Worm (Caenorhabditis elegans) whole organism, midembryonic: ENCODE measurements around the gene gst-26.

ENCODE experiments used
- klf-2 ChIP-seq: fragments of 200-800 bp; sonication (Bioruptor generic); conservative IDR thresholded peaks from 2 replicates; pipeline ENCODE4 v1.3.6; 2022; ENCODE audit warnings: missing genetic modification reagents, missing genetic modification characterization, missing compliant biosample characterization
- med-1 ChIP-seq: sonication (generic microtip); optimal IDR thresholded peaks from 2 replicates; lab custom pipeline; 2017; ENCODE audit warnings: missing genetic modification characterization, mild to moderate bottlenecking, missing compliant biosample characterization, antibody characterized with exemption, missing genetic modification reagents; ENCODE audit not compliant: insufficient read depth
- ref-1 ChIP-seq: fragments of 200-800 bp; sonication (Bioruptor generic); conservative IDR thresholded peaks from 2 replicates; pipeline ENCODE4 v1.3.6; 2022; ENCODE audit warnings: missing genetic modification reagents, missing genetic modification characterization, missing compliant biosample characterization
- tab-1 ChIP-seq: fragments of 200-800 bp; sonication (Bioruptor generic); IDR thresholded peaks from 2 replicates; pipeline ENCODE4 v1.3.6; 2022; ENCODE audit warnings: missing genetic modification characterization, missing compliant biosample characterization
- ztf-23 ChIP-seq: fragments of 200-800 bp; sonication (Bioruptor generic); IDR thresholded peaks from 2 replicates; pipeline ENCODE4 v1.3.6; 2022; ENCODE audit warnings: missing genetic modification reagents, missing genetic modification characterization, missing compliant biosample characterization
- ztf-29 ChIP-seq: fragments of 200-800 bp; sonication (Bioruptor generic); IDR thresholded peaks from 2 replicates; pipeline ENCODE4 v1.3.6; 2022; ENCODE audit warnings: missing genetic modification reagents, missing genetic modification characterization, missing compliant biosample characterization

DNA sequence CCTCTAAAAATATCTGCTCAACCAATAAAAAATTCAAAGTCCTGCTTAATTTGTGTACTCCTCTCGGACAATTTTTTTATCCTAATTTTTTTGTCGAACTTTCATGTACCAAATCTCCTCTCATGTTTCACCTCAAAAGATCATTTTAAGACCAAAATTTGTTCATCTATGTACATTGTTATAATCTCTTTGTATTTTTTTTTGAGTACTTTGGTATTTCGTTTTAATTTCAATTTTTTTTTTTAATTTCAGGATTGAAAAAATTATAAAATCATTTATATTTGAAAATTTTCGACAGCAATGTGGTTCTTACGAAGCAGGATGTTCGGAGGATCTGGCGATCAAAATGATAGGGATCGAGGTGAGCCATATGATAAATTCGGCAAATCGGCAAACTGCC is 32.1 kb upstream of the gst-26 start, which contains the start of gene spsb-1:
- no peak for TF ChIP-seq ztf-23 (GFP tag; lab: Robert Waterston, UW)
- no peak for TF ChIP-seq ztf-29
- TF ChIP-seq tab-1, result no peak
- no peak for TF ChIP-seq ref-1 (GFP tag; lab: Robert Waterston, UW)
- no peak for TF ChIP-seq klf-2 (GFP tag; lab: Robert Waterston, UW)
- TF ChIP-seq med-1, result no peak
